Fruit fly (Drosophila melanogaster) whole organism, embryonic: ENCODE measurements around the gene Mvd.
A peak's percentile ranks its signal among the peaks of the same experiment; 100 is the strongest.

ENCODE experiments used
- Atf3 ChIP-seq: fragments of 200-800 bp; sonication (Bioruptor generic); optimal IDR thresholded peaks from 3 replicates; lab custom pipeline; 2016; ENCODE audit warnings: missing biosample characterization, missing genetic modification characterization
- B-H2 ChIP-seq: fragments of 200-800 bp; sonication (Bioruptor generic); optimal IDR thresholded peaks from 2 replicates; lab custom pipeline; 2018; ENCODE audit warnings: missing biosample characterization, mild to moderate bottlenecking, missing genetic modification characterization
- CG10267 ChIP-seq: fragments of 200-800 bp; sonication (Bioruptor generic); optimal IDR thresholded peaks from 2 replicates; lab custom pipeline; 2018; ENCODE audit warnings: missing biosample characterization, mild to moderate bottlenecking, missing genetic modification characterization, moderate library complexity
- CG10321 ChIP-seq: fragments of 200-800 bp; sonication (Bioruptor generic); IDR thresholded peaks from 2 replicates; pipeline ENCODE4 v1.3.6; 2022; ENCODE audit warnings: missing biosample characterization, missing genetic modification characterization
- CG10543 ChIP-seq: fragments of 200-800 bp; sonication (Bioruptor generic); optimal IDR thresholded peaks from 3 replicates; lab custom pipeline; 2017; ENCODE audit warnings: missing biosample characterization, mild to moderate bottlenecking, missing genetic modification characterization, moderate library complexity
- CG12391 ChIP-seq: fragments of 200-800 bp; sonication (Bioruptor generic); optimal IDR thresholded peaks from 3 replicates; lab custom pipeline; 2018; ENCODE audit warnings: missing biosample characterization, mild to moderate bottlenecking, missing genetic modification characterization, moderate library complexity
- CG13287 ChIP-seq: fragments of 200-800 bp; sonication (Bioruptor generic); IDR thresholded peaks from 2 replicates; pipeline ENCODE4 v1.3.6; 2022; ENCODE audit warnings: missing biosample characterization, missing genetic modification characterization; ENCODE audit not compliant: partially characterized antibody
- CG1603 ChIP-seq: fragments of 200-800 bp; sonication (Bioruptor generic); optimal IDR thresholded peaks from 2 replicates; lab custom pipeline; 2019; ENCODE audit warnings: missing biosample characterization, mild to moderate bottlenecking, missing genetic modification characterization, moderate library complexity
- CG17385 ChIP-seq: fragments of 200-800 bp; sonication (Bioruptor generic); optimal IDR thresholded peaks from 3 replicates; lab custom pipeline; 2018; ENCODE audit warnings: missing biosample characterization, mild to moderate bottlenecking, missing genetic modification characterization
- CG31224 ChIP-seq: fragments of 200-800 bp; sonication (Bioruptor generic); IDR thresholded peaks from 2 replicates; pipeline ENCODE4 v1.3.6; 2022; ENCODE audit warnings: missing biosample characterization, missing genetic modification characterization
- CG3407 ChIP-seq: fragments of 200-800 bp; sonication (Bioruptor generic); optimal IDR thresholded peaks from 2 replicates; lab custom pipeline; 2018; ENCODE audit warnings: missing biosample characterization, mild to moderate bottlenecking, missing genetic modification characterization
- CG3995 ChIP-seq: fragments of 200-800 bp; sonication (Bioruptor generic); optimal IDR thresholded peaks from 3 replicates; lab custom pipeline; 2016; ENCODE audit warnings: missing biosample characterization, missing genetic modification characterization
- CG4360 ChIP-seq: fragments of 200-800 bp; sonication (Bioruptor generic); IDR thresholded peaks from 2 replicates; pipeline ENCODE4 v1.3.6; 2022; ENCODE audit warnings: missing biosample characterization, missing genetic modification characterization
- CG43689 ChIP-seq: fragments of 200-800 bp; sonication (Bioruptor generic); IDR thresholded peaks from 2 replicates; pipeline ENCODE4 v1.3.6; 2022; ENCODE audit warnings: missing biosample characterization, missing genetic modification characterization
- CG5953 ChIP-seq: fragments of 200-800 bp; sonication (Bioruptor generic); IDR thresholded peaks from 2 replicates; pipeline ENCODE4 v1.3.6; 2022; ENCODE audit warnings: missing biosample characterization, missing genetic modification characterization
- CG8281 ChIP-seq: fragments of 200-800 bp; sonication (Bioruptor generic); optimal IDR thresholded peaks from 2 replicates; lab custom pipeline; 2018; ENCODE audit warnings: missing biosample characterization, mild to moderate bottlenecking, missing genetic modification characterization, moderate library complexity
- CG8290 ChIP-seq, 3 experiments: fragments of 200-800 bp; sonication (Bioruptor generic); optimal IDR thresholded peaks; 2 replicates each; lab custom pipeline; 2016 to 2019; ENCODE audit warnings: missing biosample characterization in 3 of 3, missing genetic modification characterization in 3 of 3, mild to moderate bottlenecking in 2 of 3, moderate library complexity in 1 of 3
- CG8944 ChIP-seq: fragments of 200-800 bp; sonication (Bioruptor generic); optimal IDR thresholded peaks from 3 replicates; lab custom pipeline; 2016; ENCODE audit warnings: missing biosample characterization, missing genetic modification characterization
- CG9727 ChIP-seq: fragments of 200-800 bp; sonication (Bioruptor generic); optimal IDR thresholded peaks from 3 replicates; lab custom pipeline; 2017; ENCODE audit warnings: missing biosample characterization, mild to moderate bottlenecking, missing genetic modification characterization
- Camta ChIP-seq: fragments of 200-800 bp; sonication (Bioruptor generic); optimal IDR thresholded peaks from 2 replicates; lab custom pipeline; 2016; ENCODE audit warnings: missing biosample characterization, missing genetic modification characterization
- Chrac-16 ChIP-seq: fragments of 200-800 bp; sonication (Bioruptor generic); optimal IDR thresholded peaks from 3 replicates; lab custom pipeline; 2016; ENCODE audit warnings: missing biosample characterization, missing genetic modification characterization
- Deaf1 ChIP-seq: fragments of 200-800 bp; optimal IDR thresholded peaks from 3 replicates; lab custom pipeline; 2019; ENCODE audit warnings: missing biosample characterization, mild to moderate bottlenecking, missing genetic modification characterization, moderate library complexity
- Med ChIP-seq: fragments of 200-800 bp; sonication (Bioruptor generic); peaks from one replicate; lab custom pipeline; 2016; ENCODE audit warnings: missing biosample characterization, missing genetic modification characterization, mild to moderate bottlenecking, inconsistent platforms, moderate library complexity
- Sox100B ChIP-seq: fragments of 200-800 bp; sonication (Bioruptor generic); optimal IDR thresholded peaks from 3 replicates; lab custom pipeline; 2018; ENCODE audit warnings: missing biosample characterization, mild to moderate bottlenecking, missing genetic modification characterization
- Sox102F ChIP-seq: fragments of 200-800 bp; sonication (Bioruptor generic); optimal IDR thresholded peaks from 2 replicates; lab custom pipeline; 2018; ENCODE audit warnings: missing biosample characterization, mild to moderate bottlenecking, missing genetic modification characterization, moderate library complexity
- TFAM ChIP-seq: fragments of 200-800 bp; sonication (Bioruptor generic); optimal IDR thresholded peaks from 2 replicates; lab custom pipeline; 2017; ENCODE audit warnings: missing biosample characterization, missing genetic modification characterization, inconsistent platforms
- Trl ChIP-seq, 3 experiments: fragments of >200 bp in 2 of 3; fragments of 200-800 bp in 1 of 3; sonication (Bioruptor generic) in 1 of 3; optimal IDR thresholded peaks; 2 replicates in 1 of 3; 3 replicates in 2 of 3; lab custom pipeline; 2016 to 2017; ENCODE audit warnings: missing biosample characterization in 1 of 3, missing genetic modification characterization in 1 of 3
- Vsx1 ChIP-seq: fragments of 200-800 bp; sonication (Bioruptor generic); optimal IDR thresholded peaks from 2 replicates; lab custom pipeline; 2017; ENCODE audit warnings: missing biosample characterization, mild to moderate bottlenecking, missing genetic modification characterization, missing genetic modification reagents
- al ChIP-seq: fragments of 200-800 bp; sonication (Bioruptor generic); IDR thresholded peaks from 2 replicates; pipeline ENCODE4 v1.3.6; 2022; ENCODE audit warnings: missing biosample characterization, missing genetic modification characterization
- cad ChIP-seq: fragments of >200 bp; optimal IDR thresholded peaks from 2 replicates; lab custom pipeline; 2017; ENCODE audit warnings: missing biosample characterization, missing genetic modification characterization
- esg ChIP-seq: fragments of 200-800 bp; sonication (Bioruptor generic); conservative IDR thresholded peaks from 2 replicates; pipeline ENCODE4 v1.3.6; 2022; ENCODE audit warnings: missing biosample characterization, missing genetic modification characterization
- gcm2 ChIP-seq: fragments of 200-800 bp; sonication (Bioruptor generic); optimal IDR thresholded peaks from 2 replicates; lab custom pipeline; 2016; ENCODE audit warnings: missing biosample characterization, missing genetic modification characterization
- gfzf ChIP-seq: fragments of 200-800 bp; sonication (Bioruptor generic); optimal IDR thresholded peaks from 2 replicates; lab custom pipeline; 2016; ENCODE audit warnings: missing biosample characterization, mild to moderate bottlenecking, missing genetic modification characterization, moderate library complexity
- hb ChIP-seq: fragments of 200-800 bp; sonication (Bioruptor generic); IDR thresholded peaks from 3 replicates; pipeline ENCODE4 v1.3.6; 2022; ENCODE audit warnings: missing biosample characterization, missing genetic modification characterization; ENCODE audit not compliant: partially characterized antibody
- hth ChIP-seq: fragments of >200 bp; optimal IDR thresholded peaks from 2 replicates; lab custom pipeline; 2017; ENCODE audit warnings: inconsistent platforms
- jing ChIP-seq: fragments of 200-800 bp; sonication (Bioruptor generic); optimal IDR thresholded peaks from 2 replicates; lab custom pipeline; 2018; ENCODE audit warnings: missing biosample characterization, mild to moderate bottlenecking, missing genetic modification characterization
- lab ChIP-seq: fragments of 200-800 bp; sonication (Bioruptor generic); optimal IDR thresholded peaks from 3 replicates; lab custom pipeline; 2017; ENCODE audit warnings: missing biosample characterization, missing genetic modification characterization, mild to moderate bottlenecking, moderate library complexity, missing genetic modification reagents
- lilli ChIP-seq: fragments of 200-800 bp; sonication (Bioruptor generic); optimal IDR thresholded peaks from 3 replicates; lab custom pipeline; 2016; ENCODE audit warnings: missing biosample characterization, missing genetic modification characterization
- lmd ChIP-seq: fragments of 200-800 bp; sonication (Bioruptor generic); IDR thresholded peaks from 2 replicates; pipeline ENCODE4 v1.3.6; 2022; ENCODE audit warnings: missing biosample characterization, missing genetic modification characterization
- pho ChIP-seq: fragments of 200-800 bp; sonication (Bioruptor generic); optimal IDR thresholded peaks from 2 replicates; lab custom pipeline; 2016; ENCODE audit warnings: missing biosample characterization, missing genetic modification characterization
- prd ChIP-seq, 3 experiments: fragments of >200 bp in 2 of 3; fragments of 200-800 bp in 1 of 3; sonication (Bioruptor generic) in 1 of 3; optimal IDR thresholded peaks in 2 of 3; IDR thresholded peaks in 1 of 3; 2 replicates in 2 of 3; 3 replicates in 1 of 3; pipeline versions ENCODE4 v1.3.6 to Lab custom; 2017 to 2022; ENCODE audit warnings: missing biosample characterization in 1 of 3, missing genetic modification characterization in 1 of 3
- pros ChIP-seq: fragments of 200-800 bp; sonication (Bioruptor generic); optimal IDR thresholded peaks from 3 replicates; lab custom pipeline; 2019; ENCODE audit warnings: missing biosample characterization, mild to moderate bottlenecking, missing genetic modification characterization, moderate library complexity
- row ChIP-seq: fragments of 200-800 bp; sonication (Bioruptor generic); IDR thresholded peaks from 3 replicates; pipeline ENCODE4 v1.3.6; 2022; ENCODE audit warnings: missing biosample characterization, missing genetic modification characterization
- run ChIP-seq: fragments of 200-800 bp; sonication (Bioruptor generic); optimal IDR thresholded peaks from 3 replicates; lab custom pipeline; 2018; ENCODE audit warnings: missing biosample characterization, mild to moderate bottlenecking, missing genetic modification characterization
- slp2 ChIP-seq: fragments of 200-800 bp; sonication (Bioruptor generic); optimal IDR thresholded peaks from 2 replicates; lab custom pipeline; 2016; ENCODE audit warnings: missing biosample characterization, missing genetic modification characterization
- tgo ChIP-seq: fragments of 200-800 bp; sonication (Bioruptor generic); IDR thresholded peaks from 3 replicates; pipeline ENCODE4 v1.3.6; 2022; ENCODE audit warnings: missing biosample characterization, missing genetic modification characterization
- wek ChIP-seq: fragments of 200-800 bp; sonication (Bioruptor generic); optimal IDR thresholded peaks from 3 replicates; lab custom pipeline; 2018; ENCODE audit warnings: missing biosample characterization, mild to moderate bottlenecking, missing genetic modification characterization, moderate library complexity
- z ChIP-seq: fragments of 200-800 bp; sonication (Bioruptor generic); IDR thresholded peaks from 3 replicates; pipeline ENCODE4 v1.3.6; 2022; ENCODE audit warnings: missing biosample characterization, missing genetic modification characterization
- zen ChIP-seq: fragments of 200-800 bp; sonication (Bioruptor generic); optimal IDR thresholded peaks from 3 replicates; lab custom pipeline; 2018; ENCODE audit warnings: missing biosample characterization, mild to moderate bottlenecking, missing genetic modification characterization, moderate library complexity

Gene Mvd

dm6 chrX:15710751-15711179 is 38.2 kb upstream of the Mvd start (continued):
- no peak for TF ChIP-seq lilli (GFP tag; lab: Kevin White, UChicago)
- TF ChIP-seq CG9727 (GFP tag; lab: Kevin White, UChicago): peak; percentile 5
- peak; percentile 7 for TF ChIP-seq CG10267 (tag; lab: Kevin White, UChicago)
- TF ChIP-seq cad: no peak
- no peak for TF ChIP-seq CG3407
- TF ChIP-seq row: peak; percentile 20; the same call in 1 of the 3 replicates
- TF ChIP-seq gfzf (GFP tag; lab: Kevin White, UChicago): peak; percentile 61

dm6 chrX:15712409-15712808 is 36.6 kb upstream of the Mvd start, which contains the start of gene HUWE1:
TSS of gene HUWE1 (plus strand) at chrX:15712628.
- TF ChIP-seq jing (GFP tag; lab: Kevin White, UChicago): no peak
- TF ChIP-seq pros (GFP tag; lab: Kevin White, UChicago): no peak
- no peak for TF ChIP-seq CG1603 (tag; lab: Kevin White, UChicago)
- no peak for TF ChIP-seq CG43689 (GFP tag; lab: Robert Waterston, UW)
- TF ChIP-seq zen: peak; percentile 31
- peak; percentile 19 for TF ChIP-seq pho
- TF ChIP-seq CG10321 (GFP tag; lab: Robert Waterston, UW): no peak
- no peak for TF ChIP-seq Trl (optimal IDR thresholded peaks at IDR 0.05; lab: Kevin White, UChicago)
- no peak for TF ChIP-seq Trl (GFP tag; optimal IDR thresholded peaks at IDR 0.05; lab: Kevin White, UChicago)
- no peak for TF ChIP-seq hth (lab: Kevin White, UChicago)
- TF ChIP-seq al (GFP tag; lab: Robert Waterston, UW): no peak
- TF ChIP-seq prd (optimal IDR thresholded peaks at IDR 0.05; lab: Kevin White, UChicago): no peak
- TF ChIP-seq prd (GFP tag; IDR thresholded peaks at IDR 0.05; lab: Robert Waterston, UW): no peak
- TF ChIP-seq CG8281 (tag; lab: Kevin White, UChicago): no peak
- no peak for TF ChIP-seq wek (GFP tag; lab: Kevin White, UChicago)
- TF ChIP-seq Atf3 (GFP tag; lab: Kevin White, UChicago): no peak
- TF ChIP-seq B-H2 (GFP tag; lab: Kevin White, UChicago): no peak
- no peak for TF ChIP-seq slp2 (GFP tag; lab: Kevin White, UChicago)
- TF ChIP-seq CG8944 (GFP tag; lab: Kevin White, UChicago): no peak
- no peak for TF ChIP-seq CG17385 (GFP tag; lab: Kevin White, UChicago)
- TF ChIP-seq CG4360 (GFP tag; lab: Robert Waterston, UW): peak; percentile 45; the same call in 1 of the 2 replicates
- no peak for TF ChIP-seq Sox100B (GFP tag; lab: Kevin White, UChicago)
- peak; percentile 47 for TF ChIP-seq lilli (GFP tag; lab: Kevin White, UChicago)
- TF ChIP-seq lab (GFP tag; lab: Kevin White, UChicago): no peak
- TF ChIP-seq lmd (GFP tag; lab: Robert Waterston, UW): no peak
- no peak for TF ChIP-seq Sox102F
- TF ChIP-seq Vsx1 (GFP tag; lab: Kevin White, UChicago): no peak
- no peak for TF ChIP-seq Deaf1 (tag; lab: Kevin White, UChicago)
- TF ChIP-seq gcm2 (GFP tag; lab: Kevin White, UChicago): no peak
- TF ChIP-seq CG5953 (GFP tag; lab: Robert Waterston, UW): no peak
- TF ChIP-seq CG12391: peak; percentile 37
- no peak for TF ChIP-seq Chrac-16
- no peak for TF ChIP-seq Camta (GFP tag; lab: Kevin White, UChicago)
- peak; percentile 67; the same call in 2 of the 3 replicates for TF ChIP-seq hb (GFP tag; lab: Robert Waterston, UW)
- no peak for TF ChIP-seq CG10543 (GFP tag; lab: Kevin White, UChicago)
- TF ChIP-seq CG13287: peak; percentile 89
- TF ChIP-seq Med: peak; percentile 87
- TF ChIP-seq z (GFP tag; lab: Robert Waterston, UW): no peak
- TF ChIP-seq CG3995 (GFP tag; lab: Kevin White, UChicago): peak; percentile 98
- no peak for TF ChIP-seq CG8290 (GFP tag; optimal IDR thresholded peaks at IDR 0.05; lab: Kevin White, UChicago)
- no peak for TF ChIP-seq CG8290 (tag; optimal IDR thresholded peaks at IDR 0.05; lab: Kevin White, UChicago)
- TF ChIP-seq CG31224 (GFP tag; lab: Robert Waterston, UW): no peak
- no peak for TF ChIP-seq esg
- no peak for TF ChIP-seq tgo (GFP tag; lab: Robert Waterston, UW)
- no peak for TF ChIP-seq run
- TF ChIP-seq TFAM (GFP tag; lab: Kevin White, UChicago): no peak
